Fruit fly (Drosophila melanogaster): ENCODE measurements around the gene CG3106.
A peak's percentile ranks its signal among the peaks of the same experiment; 100 is the strongest.

CG3106 gene

dm6 chrX:9687623-9688022 lies 24.9 kb upstream of the CG3106 start (continued):
- TF ChIP-seq CG34406 (GFP tag; optimal IDR thresholded peaks at IDR 0.05) (peak; percentile 93), net (GFP tag; optimal IDR thresholded peaks at IDR 0.05) (peak; percentile 93), topi (GFP tag; optimal IDR thresholded peaks at IDR 0.05) (peak; percentile 94), Lpt (GFP tag; optimal IDR thresholded peaks at IDR 0.05) (peak; percentile 85), lz (GFP tag; optimal IDR thresholded peaks at IDR 0.05) (peak; percentile 92), CG32006 (GFP tag; optimal IDR thresholded peaks at IDR 0.05) (peak; percentile 95), Smox (GFP tag; optimal IDR thresholded peaks at IDR 0.05) (peak; percentile 87), CG9139 (GFP tag; optimal IDR thresholded peaks at IDR 0.05) (peak; percentile 94), CG16779 (tag; optimal IDR thresholded peaks at IDR 0.05) (peak; percentile 93), Eip75B (GFP tag; optimal IDR thresholded peaks at IDR 0.05) (peak; percentile 93), Sox102F (GFP tag; optimal IDR thresholded peaks at IDR 0.05) (peak; percentile 95)

- TF ChIP-seq fkh (GFP tag; optimal IDR thresholded peaks at IDR 0.05) (peak; percentile 97), CG6163 (GFP tag; IDR thresholded peaks at IDR 0.05) (0 out of 3 replicates have a peak, but pooled peaks have one; percentile 5), svp (GFP tag) (peak; percentile 82), CG11294 (GFP tag; IDR thresholded peaks at IDR 0.05) (no peak), Sox14 (GFP tag; optimal IDR thresholded peaks at IDR 0.05) (peak; percentile 43), fd85E (GFP tag; optimal IDR thresholded peaks at IDR 0.05) (no peak)
These were observed 24.0 kb upstream of the CG3106 start, which contains the start of gene nej for dm6 chrX:9686546-9687219. nej (minus strand) TSS chrX:9687066.

dm6 chrX:9685568-9686413 lies 23.1 kb upstream of the CG3106 start:
- TF ChIP-seq fd85E (GFP tag; optimal IDR thresholded peaks at IDR 0.05): no peak
- peak; percentile 57 for TF ChIP-seq OdsH (GFP tag; optimal IDR thresholded peaks at IDR 0.05)
- peak; percentile 20 for TF ChIP-seq vri (GFP tag; optimal IDR thresholded peaks at IDR 0.05)
- peak; percentile 55 for TF ChIP-seq Hr39 (GFP tag; optimal IDR thresholded peaks at IDR 0.05)
- TF ChIP-seq CG3032 (tag; optimal IDR thresholded peaks at IDR 0.05): peak; percentile 54
- peak; percentile 53 for TF ChIP-seq CG6808 (GFP tag; optimal IDR thresholded peaks at IDR 0.05)
- TF ChIP-seq CG16779 (tag; optimal IDR thresholded peaks at IDR 0.05): no peak
- no peak for TF ChIP-seq Gug (GFP tag; IDR thresholded peaks at IDR 0.05)
- peak; percentile 4 for TF ChIP-seq Blimp-1 (GFP tag; optimal IDR thresholded peaks at IDR 0.05)
- TF ChIP-seq Eip75B (GFP tag; optimal IDR thresholded peaks at IDR 0.05): peak; percentile 43
- 0 out of 3 replicates have a peak, but pooled peaks have one; percentile 51 for TF ChIP-seq CG6163 (GFP tag; IDR thresholded peaks at IDR 0.05)
- TF ChIP-seq CG8632 (GFP tag; optimal IDR thresholded peaks at IDR 0.05): peak; percentile 47
- TF ChIP-seq CG34406 (GFP tag; optimal IDR thresholded peaks at IDR 0.05): peak; percentile 21
- 0 out of 3 replicates have a peak, but pooled peaks have one; percentile 41 for TF ChIP-seq CG8119 (GFP tag; IDR thresholded peaks at IDR 0.05)
- no peak for TF ChIP-seq Ets96B (tag; optimal IDR thresholded peaks at IDR 0.05)
- no peak for TF ChIP-seq dac (GFP tag; optimal IDR thresholded peaks at IDR 0.05)
- TF ChIP-seq Sox102F (GFP tag; optimal IDR thresholded peaks at IDR 0.05): peak; percentile 31
- peak; percentile 68 for TF ChIP-seq pdm3 (GFP tag; optimal IDR thresholded peaks at IDR 0.05)
- peak; percentile 76 for TF ChIP-seq esn (GFP tag; optimal IDR thresholded peaks at IDR 0.05)
- TF ChIP-seq lz (GFP tag; optimal IDR thresholded peaks at IDR 0.05): peak; percentile 64
- TF ChIP-seq Lpt (GFP tag; optimal IDR thresholded peaks at IDR 0.05): no peak
- TF ChIP-seq Hr38 (GFP tag; optimal IDR thresholded peaks at IDR 0.05): no peak
- peak; percentile 43 for TF ChIP-seq cyc (GFP tag; optimal IDR thresholded peaks at IDR 0.05)
- TF ChIP-seq Hr4 (GFP tag; optimal IDR thresholded peaks at IDR 0.05): peak; percentile 48
- TF ChIP-seq Smox (GFP tag; optimal IDR thresholded peaks at IDR 0.05): peak; percentile 71
- peak; percentile 23 for TF ChIP-seq achi (GFP tag; optimal IDR thresholded peaks at IDR 0.05)
- no peak for TF ChIP-seq CG1621 (tag; optimal IDR thresholded peaks at IDR 0.05)
- peak; percentile 34 for TF ChIP-seq Sox15 (GFP tag; optimal IDR thresholded peaks at IDR 0.05)
- TF ChIP-seq CG6792 (GFP tag; optimal IDR thresholded peaks at IDR 0.05): peak; percentile 34
- peak; percentile 63 for TF ChIP-seq CG31627 (GFP tag; optimal IDR thresholded peaks at IDR 0.05)
- peak; percentile 70 for TF ChIP-seq CG32006 (GFP tag; optimal IDR thresholded peaks at IDR 0.05)
- TF ChIP-seq Eip78C (GFP tag): peak; percentile 82
- TF ChIP-seq acj6 (GFP tag; optimal IDR thresholded peaks at IDR 0.05): peak; percentile 38
- TF ChIP-seq Met (GFP tag; optimal IDR thresholded peaks at IDR 0.05): peak; percentile 65
- no peak; the same call in 1 of the 2 replicates for TF ChIP-seq CG15336 (GFP tag; IDR thresholded peaks at IDR 0.05)
- peak; percentile 47 for TF ChIP-seq Ets21C (GFP tag; optimal IDR thresholded peaks at IDR 0.05)
- TF ChIP-seq ss (GFP tag; optimal IDR thresholded peaks at IDR 0.05): peak in 1 of 2 experiments; percentile 13
